Fruit fly (Drosophila melanogaster) whole organism, prepupa: ENCODE results near the gene Swip-1.

ENCODE experiments used
- CG10631 ChIP-seq: fragments of 200-800 bp; sonication (Bioruptor generic); optimal IDR thresholded peaks from 2 replicates; lab custom pipeline; 2016; ENCODE audit warnings: missing biosample characterization, missing genetic modification characterization
- CG31627 ChIP-seq: fragments of 200-800 bp; sonication (Bioruptor generic); optimal IDR thresholded peaks from 3 replicates; lab custom pipeline; 2016; ENCODE audit warnings: missing biosample characterization, missing genetic modification characterization
- CG8119 ChIP-seq: fragments of 200-800 bp; sonication (Bioruptor generic); IDR thresholded peaks from 3 replicates; pipeline ENCODE4 v1.3.6; 2022; ENCODE audit warnings: missing biosample characterization, missing genetic modification characterization
- CG8319 ChIP-seq: fragments of 200-800 bp; sonication (Bioruptor generic); optimal IDR thresholded peaks from 3 replicates; lab custom pipeline; 2016; ENCODE audit warnings: missing biosample characterization, missing genetic modification characterization
- fd59A ChIP-seq: fragments of 200-800 bp; sonication (Bioruptor generic); optimal IDR thresholded peaks from 2 replicates; lab custom pipeline; 2017; ENCODE audit warnings: missing biosample characterization, mild to moderate bottlenecking, missing genetic modification characterization, missing genetic modification reagents

- TF ChIP-seq CG8119 (GFP tag; lab: Robert Waterston, UW): no peak
- no peak for TF ChIP-seq CG10631 (GFP tag; lab: Kevin White, UChicago)
- no peak for TF ChIP-seq CG31627 (GFP tag; lab: Kevin White, UChicago)
- no peak for TF ChIP-seq CG8319
- TF ChIP-seq fd59A (GFP tag; lab: Kevin White, UChicago): no peak
Measured at dm6 chr2L:19012776-19013328, 25.8 kb upstream of the Swip-1 start.
